Worm (Caenorhabditis elegans) whole organism, L1 larva: ENCODE measurements around the gene C35C5.9.

Experiments
- C34B4.2 ChIP-seq: sonication (generic microtip); optimal IDR thresholded peaks from 2 replicates; lab custom pipeline; 2017; ENCODE audit warnings: mild to moderate bottlenecking, missing genetic modification characterization, missing compliant biosample characterization
- elt-2 ChIP-seq: sonication (generic microtip); optimal IDR thresholded peaks from 2 replicates; lab custom pipeline; 2016; ENCODE audit warnings: missing genetic modification characterization, mild to moderate bottlenecking, inconsistent platforms, missing compliant biosample characterization, missing genetic modification reagents
- fkh-8 ChIP-seq: sonication (generic microtip); optimal IDR thresholded peaks from 2 replicates; lab custom pipeline; 2016; ENCODE audit warnings: mild to moderate bottlenecking, missing genetic modification characterization, missing compliant biosample characterization
- lin-14 ChIP-seq: fragments of 200-800 bp; sonication (Bioruptor generic); optimal IDR thresholded peaks from 2 replicates; lab custom pipeline; 2018; ENCODE audit warnings: mild to moderate bottlenecking, missing genetic modification characterization, moderate library complexity, missing compliant biosample characterization
- nhr-11 ChIP-seq: fragments of 150-350 bp; optimal IDR thresholded peaks from 2 replicates; lab custom pipeline; 2014; ENCODE audit warnings: missing biosample characterization, missing genetic modification characterization
- nhr-12 ChIP-seq: sonication (generic microtip); optimal IDR thresholded peaks from 2 replicates; lab custom pipeline; 2017; ENCODE audit warnings: missing biosample characterization, missing genetic modification characterization
- nhr-77 ChIP-seq: fragments of 150-350 bp; optimal IDR thresholded peaks from 2 replicates; lab custom pipeline; 2014; ENCODE audit warnings: missing biosample characterization, missing genetic modification characterization
- sox-4 ChIP-seq: sonication (generic microtip); optimal IDR thresholded peaks from 2 replicates; lab custom pipeline; 2016; ENCODE audit warnings: missing genetic modification characterization, missing compliant biosample characterization
- sptf-1 ChIP-seq: fragments of 150-350 bp; optimal IDR thresholded peaks from 2 replicates; lab custom pipeline; 2014; ENCODE audit warnings: missing biosample characterization, missing genetic modification characterization
- swsn-7 ChIP-seq: sonication (generic microtip); optimal IDR thresholded peaks from 2 replicates; lab custom pipeline; 2016; ENCODE audit warnings: missing genetic modification characterization, missing compliant biosample characterization
- unc-130 ChIP-seq: fragments of 150-350 bp; optimal IDR thresholded peaks from 2 replicates; lab custom pipeline; 2017; ENCODE audit warnings: missing biosample characterization, missing genetic modification characterization, inconsistent platforms
- ztf-11 ChIP-seq, 2 experiments: sonication (generic microtip); optimal IDR thresholded peaks; 2 replicates each; lab custom pipeline; 2016 to 2017; ENCODE audit warnings: missing genetic modification characterization in 2 of 2, missing biosample characterization in 1 of 2, missing compliant biosample characterization in 1 of 2

DNA sequence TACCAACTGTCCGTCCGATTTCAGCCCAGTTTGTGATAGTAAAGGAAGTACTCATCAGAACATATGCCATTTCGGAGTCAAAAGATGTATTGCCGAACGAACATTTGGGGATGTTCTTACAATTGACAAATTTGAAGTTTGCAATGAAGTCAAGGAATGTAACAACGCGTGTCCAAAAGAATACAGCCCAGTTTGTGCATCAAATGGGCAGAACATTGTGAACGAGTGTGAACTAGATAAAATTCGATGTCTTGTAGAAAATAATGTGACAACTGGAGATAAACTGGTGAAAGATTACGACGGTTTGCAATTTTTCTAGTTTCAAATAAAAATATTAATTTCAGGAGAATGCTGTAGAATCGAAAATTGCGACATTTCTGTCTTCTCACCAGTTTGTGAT, 28.5 kb upstream of the C35C5.9 start:
- no peak for TF ChIP-seq swsn-7 (tag; lab: Kevin White, UChicago)
- no peak for TF ChIP-seq nhr-12 (tag; lab: Kevin White, UChicago)
- no peak for TF ChIP-seq elt-2 (tag; lab: Kevin White, UChicago)
- TF ChIP-seq nhr-11 (tag; lab: Kevin White, UChicago) = no peak
- no peak for TF ChIP-seq fkh-8 (tag; lab: Kevin White, UChicago)
- TF ChIP-seq sptf-1 (tag; lab: Kevin White, UChicago) = no peak
- TF ChIP-seq nhr-77 (tag; lab: Kevin White, UChicago) = no peak
- TF ChIP-seq unc-130 (tag; lab: Kevin White, UChicago) = no peak
- no peak for TF ChIP-seq ztf-11 (tag; optimal IDR thresholded peaks at IDR 0.05; lab: Kevin White, UChicago)
- TF ChIP-seq lin-14 (GFP tag; lab: Kevin White, UChicago) = no peak
- no peak for TF ChIP-seq C34B4.2 (tag; lab: Kevin White, UChicago)
- no peak for TF ChIP-seq sox-4 (tag; lab: Kevin White, UChicago)
